Fruit fly (Drosophila melanogaster): ENCODE data around the gene RpL36A.

DNA sequence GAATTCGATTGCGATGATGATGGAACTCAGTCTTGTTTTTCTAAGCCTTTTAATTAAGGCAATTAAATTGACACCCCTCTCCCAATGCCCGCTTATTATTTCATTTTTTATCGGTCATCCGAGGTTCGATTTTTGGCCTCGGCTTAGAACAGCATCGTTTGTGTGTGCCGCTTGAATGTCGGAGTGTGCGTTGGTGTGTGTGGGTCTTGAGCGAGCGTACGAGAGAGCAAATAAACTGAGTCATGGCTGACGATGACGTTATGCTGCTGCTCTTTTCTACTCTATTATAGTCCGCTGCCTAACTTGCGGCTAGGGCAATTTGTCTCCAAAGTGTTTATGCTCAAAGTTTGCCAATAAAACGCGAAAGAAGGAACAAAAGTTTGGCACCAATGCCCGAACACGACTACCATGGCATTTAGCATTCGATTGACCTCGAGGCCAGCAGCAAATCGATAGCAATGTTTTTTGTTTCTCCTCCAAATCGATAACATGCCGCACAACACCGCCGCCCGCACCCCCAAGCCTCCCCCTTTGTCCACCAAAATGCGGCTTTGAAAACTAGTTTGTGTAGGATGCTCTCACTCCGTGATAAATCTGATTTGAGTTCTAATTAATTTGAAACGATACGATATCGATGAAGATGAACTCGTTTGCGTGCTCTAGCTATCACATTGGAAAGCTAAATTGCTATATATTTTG lies 42.9 kb upstream of the RpL36A start:
- TF ChIP-seq unc-4 (GFP tag; IDR thresholded peaks at IDR 0.05; ENCODE audit: partially characterized antibody) (no peak), CG1233 (GFP tag; optimal IDR thresholded peaks at IDR 0.05) (no peak), CG5245 (GFP tag; optimal IDR thresholded peaks at IDR 0.05) (no peak), CG11247 (GFP tag; IDR thresholded peaks at IDR 0.05) (no peak), Dref (GFP tag; IDR thresholded peaks at IDR 0.05) (no peak; the same call in 1 of the 2 replicates), lbe (GFP tag; optimal IDR thresholded peaks at IDR 0.05) (no peak), usp (GFP tag; optimal IDR thresholded peaks at IDR 0.05) (no peak), CG12219 (GFP tag; optimal IDR thresholded peaks at IDR 0.05) (no peak)
